Worm (Caenorhabditis elegans) whole organism, L1 larva: ENCODE measurements around the gene col-10.

Experiments
- C04F5.9 ChIP-seq: sonication (generic microtip); optimal IDR thresholded peaks from 2 replicates; lab custom pipeline; 2016; ENCODE audit warnings: missing genetic modification characterization, missing compliant biosample characterization
- Y116A8C.19 ChIP-seq: sonication (generic microtip); optimal IDR thresholded peaks from 2 replicates; lab custom pipeline; 2016; ENCODE audit warnings: missing compliant biosample characterization, missing genetic modification characterization, borderline replicate concordance
- aly-2 ChIP-seq: fragments of 150-350 bp; optimal IDR thresholded peaks from 2 replicates; lab custom pipeline; 2014; ENCODE audit warnings: missing biosample characterization, missing genetic modification characterization
- ces-1 ChIP-seq: fragments of 150-350 bp; optimal IDR thresholded peaks from 2 replicates; lab custom pipeline; 2014; ENCODE audit warnings: missing biosample characterization, missing genetic modification reagents, missing genetic modification characterization
- fkh-10 ChIP-seq: sonication (generic microtip); optimal IDR thresholded peaks from 2 replicates; lab custom pipeline; 2017; ENCODE audit warnings: missing biosample characterization, missing genetic modification reagents, missing genetic modification characterization
- fos-1 ChIP-seq: fragments of 150-350 bp; optimal IDR thresholded peaks from 2 replicates; lab custom pipeline; 2014; ENCODE audit warnings: missing biosample characterization, missing genetic modification characterization
- jun-1 ChIP-seq: fragments of 150-350 bp; optimal IDR thresholded peaks from 2 replicates; lab custom pipeline; 2014; ENCODE audit warnings: missing biosample characterization, missing genetic modification reagents, missing genetic modification characterization
- mep-1 ChIP-seq: fragments of 150-350 bp; optimal IDR thresholded peaks from 2 replicates; lab custom pipeline; 2014; ENCODE audit warnings: missing biosample characterization, missing genetic modification characterization
- nhr-237 ChIP-seq: fragments of 150-350 bp; optimal IDR thresholded peaks from 2 replicates; lab custom pipeline; 2014; ENCODE audit warnings: missing biosample characterization, missing genetic modification characterization
- rnt-1 ChIP-seq: sonication (generic microtip); optimal IDR thresholded peaks from 2 replicates; lab custom pipeline; 2016; ENCODE audit warnings: mild to moderate bottlenecking, missing genetic modification characterization, moderate library complexity, missing compliant biosample characterization
- sox-4 ChIP-seq: sonication (generic microtip); optimal IDR thresholded peaks from 2 replicates; lab custom pipeline; 2016; ENCODE audit warnings: missing genetic modification characterization, missing compliant biosample characterization
- unc-62 ChIP-seq: fragments of 150-350 bp; optimal IDR thresholded peaks from 2 replicates; lab custom pipeline; 2014; ENCODE audit warnings: missing biosample characterization, missing genetic modification reagents, missing genetic modification characterization

ce11 chrV:9198887-9199286 is 33.8 kb upstream of the col-10 start, which contains the start of gene str-177:
- no peak for TF ChIP-seq aly-2 (tag; lab: Kevin White, UChicago)
- no peak for TF ChIP-seq unc-62 (GFP tag; lab: Kevin White, UChicago)
- no peak for TF ChIP-seq ces-1 (GFP tag; lab: Kevin White, UChicago)
- TF ChIP-seq Y116A8C.19 (tag; lab: Kevin White, UChicago): no peak
- no peak for TF ChIP-seq fkh-10 (GFP tag; lab: Kevin White, UChicago)
- TF ChIP-seq fos-1 (tag; lab: Kevin White, UChicago): no peak
- no peak for TF ChIP-seq sox-4 (tag; lab: Kevin White, UChicago)
- TF ChIP-seq mep-1 (tag; lab: Kevin White, UChicago): no peak
- TF ChIP-seq nhr-237 (tag; lab: Kevin White, UChicago): no peak
- no peak for TF ChIP-seq rnt-1
- no peak for TF ChIP-seq jun-1
- no peak for TF ChIP-seq C04F5.9 (tag; lab: Kevin White, UChicago)
